Worm (Caenorhabditis elegans): ENCODE results near the gene ceh-84.
"Not testable (repeated sequence)": the region's sequence is repeated elsewhere in the genome, so short reads cannot be mapped to it uniquely, and the experiment has no call there.

- not testable (repeated sequence) for TF ChIP-seq unc-62 (GFP tag; optimal IDR thresholded peaks at IDR 0.05 in 1 of 2); unc-62 (tag; optimal IDR thresholded peaks at IDR 0.05); snpc-4 (tag; optimal IDR thresholded peaks at IDR 0.05); ceh-32 (tag; optimal IDR thresholded peaks at IDR 0.05; ENCODE audit: poor library complexity); pha-4 (GFP tag; IDR thresholded peaks at IDR 0.05); pha-4 (tag; optimal IDR thresholded peaks at IDR 0.05); mdl-1 (tag; optimal IDR thresholded peaks at IDR 0.05); cey-2 (tag; optimal IDR thresholded peaks at IDR 0.05; ENCODE audit: borderline replicate concordance, insufficient read depth); ztf-11 (tag; optimal IDR thresholded peaks at IDR 0.05); jun-1 (tag; optimal IDR thresholded peaks at IDR 0.05); dmd-9 (GFP tag; IDR thresholded peaks at IDR 0.05); lir-3 (tag; optimal IDR thresholded peaks at IDR 0.05); lin-13 (GFP tag; optimal IDR thresholded peaks at IDR 0.05); ceh-62 (tag; optimal IDR thresholded peaks at IDR 0.05)
Measured at ce11 chrII:1955568-1955967, 45.1 kb downstream of the ceh-84 start, which contains the start of gene math-49.
